Fruit fly (Drosophila melanogaster): ENCODE measurements around the gene CG8500.

The CG8500 gene

DNA sequence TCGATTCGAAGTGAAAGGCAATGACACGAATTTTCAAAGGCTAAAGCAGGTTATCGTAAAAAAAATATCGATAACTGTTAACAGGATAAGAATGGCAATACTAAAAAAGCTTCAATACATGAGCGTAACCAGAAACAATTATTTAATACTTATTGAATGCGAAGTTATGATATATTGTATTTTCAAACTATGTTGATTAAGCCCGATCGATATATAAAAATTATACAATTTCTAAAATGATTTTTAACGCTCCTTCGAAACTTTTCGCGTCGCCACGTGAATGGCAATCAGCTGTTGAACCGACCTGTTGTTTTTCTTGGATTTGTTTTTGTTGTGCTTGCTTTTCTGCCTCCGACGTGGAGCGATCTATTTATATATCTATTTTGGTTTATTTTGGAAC lies 28.3 kb upstream of the CG8500 start, which contains the start of the genes Alg12 and Rpt3R:
Alg12 (plus strand) TSS at position 305 of the 400 bp plus-strand sequence.
Rpt3R (minus strand) TSS at position 324 of the 400 bp plus-strand sequence.
- TF ChIP-seq Sin3A (optimal IDR thresholded peaks at IDR 0.05) = no peak
- no peak for TF ChIP-seq insv (optimal IDR thresholded peaks at IDR 0.05)
- no peak for TF ChIP-seq ttk (optimal IDR thresholded peaks at IDR 0.05)
- TF ChIP-seq h (optimal IDR thresholded peaks at IDR 0.05) = no peak
- TF ChIP-seq psq (optimal IDR thresholded peaks at IDR 0.05) = no peak
- no peak for TF ChIP-seq Myc (optimal IDR thresholded peaks at IDR 0.05)

DNA sequence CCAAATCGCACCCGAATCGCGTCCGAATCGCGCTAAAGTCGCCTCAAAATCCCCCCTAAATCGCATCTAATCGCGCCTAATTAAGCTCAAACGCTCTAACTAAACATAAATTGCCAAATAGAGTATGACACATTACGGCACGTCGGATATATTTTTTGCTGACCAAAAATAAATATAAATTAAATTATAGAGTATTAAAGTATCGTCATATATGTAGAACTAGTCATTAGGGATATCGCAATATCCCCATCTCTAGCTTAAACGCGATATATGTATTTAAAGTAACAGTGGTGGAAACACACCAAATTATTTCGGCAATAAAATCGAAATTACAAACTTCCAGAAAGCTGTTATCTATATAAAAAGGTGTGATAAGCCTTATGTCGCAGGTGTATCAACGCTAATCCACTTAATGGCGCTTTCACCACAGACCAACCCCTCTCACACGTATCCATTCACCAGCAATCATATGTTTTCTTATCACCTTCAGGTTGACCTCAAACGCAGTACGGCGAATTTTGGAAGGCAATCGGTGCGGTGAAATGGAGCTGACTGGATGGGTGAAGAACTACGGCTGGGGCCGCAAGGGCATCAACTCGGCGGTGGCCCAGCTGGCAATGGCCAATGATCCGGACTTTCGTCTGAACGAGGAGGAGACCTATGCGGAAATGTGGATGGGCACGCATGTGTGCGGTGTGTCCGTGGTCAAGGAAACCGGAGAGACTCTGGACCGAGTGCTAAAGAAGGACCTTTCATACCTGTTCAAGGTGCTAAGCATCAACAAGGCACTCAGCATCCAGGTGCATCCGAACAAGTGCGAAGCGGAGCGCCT lies 24.9 kb upstream of the CG8500 start, which contains the start of gene Mpi:
Mpi (plus strand) TSS at position 263 of the 832 bp plus-strand sequence.
- TF ChIP-seq ttk (optimal IDR thresholded peaks at IDR 0.05) (no peak), insv (optimal IDR thresholded peaks at IDR 0.05) (no peak)

DNA sequence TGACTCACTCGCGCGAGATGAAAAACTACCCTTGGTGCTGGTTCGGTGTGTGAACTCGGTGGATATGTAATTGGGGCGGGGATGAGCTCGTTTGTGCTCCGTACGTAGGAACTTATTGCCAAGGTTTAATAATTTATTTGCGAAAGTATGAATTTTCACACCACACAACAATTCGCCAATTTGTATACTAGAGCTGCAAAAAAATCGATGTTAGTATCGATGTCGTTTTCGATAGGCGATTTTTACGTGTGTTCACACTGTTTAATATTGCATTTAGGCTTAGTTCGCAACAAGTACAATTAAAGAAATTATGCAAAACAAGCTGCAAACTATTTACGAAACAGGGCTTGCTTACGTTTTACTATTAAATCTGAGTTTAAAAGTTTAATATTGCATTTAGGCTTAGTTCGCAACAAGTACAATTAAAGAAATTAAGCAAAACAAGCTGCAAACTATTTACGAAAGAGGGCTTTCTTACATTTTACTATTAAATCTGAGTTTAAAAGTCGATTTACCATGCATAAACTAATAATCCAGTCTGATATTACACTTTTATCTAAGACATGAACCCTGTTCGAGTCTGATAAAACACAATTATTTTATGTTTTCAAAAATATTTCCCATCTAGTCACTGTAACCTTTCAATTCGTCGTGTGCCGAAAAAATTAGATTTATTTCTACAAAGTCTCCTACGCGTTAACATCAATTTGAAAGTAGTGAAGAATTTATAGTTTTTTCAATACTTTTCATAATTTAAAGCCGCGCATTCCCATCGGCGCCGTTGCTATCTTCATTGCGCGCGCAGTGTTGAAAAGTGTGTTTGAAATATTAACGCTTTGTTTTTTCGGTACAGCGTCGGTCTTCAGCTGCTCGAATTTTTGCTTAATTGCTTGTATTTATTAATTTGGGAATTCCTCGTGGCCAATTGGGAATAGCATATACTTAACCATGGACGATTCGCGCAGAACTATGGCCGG lies 21.2 kb upstream of the CG8500 start, which contains the start of the genes Snap24 and CG8478:
Snap24 (minus strand) TSS at position 196 of the 977 bp plus-strand sequence.
CG8478 (plus strand) TSS at position 696 of the 977 bp plus-strand sequence.
- TF ChIP-seq insv (optimal IDR thresholded peaks at IDR 0.05) (no peak), ttk (optimal IDR thresholded peaks at IDR 0.05) (no peak), Myc (optimal IDR thresholded peaks at IDR 0.05) (no peak), psq (optimal IDR thresholded peaks at IDR 0.05) (no peak), Sin3A (optimal IDR thresholded peaks at IDR 0.05) (no peak), h (optimal IDR thresholded peaks at IDR 0.05) (no peak)

DNA sequence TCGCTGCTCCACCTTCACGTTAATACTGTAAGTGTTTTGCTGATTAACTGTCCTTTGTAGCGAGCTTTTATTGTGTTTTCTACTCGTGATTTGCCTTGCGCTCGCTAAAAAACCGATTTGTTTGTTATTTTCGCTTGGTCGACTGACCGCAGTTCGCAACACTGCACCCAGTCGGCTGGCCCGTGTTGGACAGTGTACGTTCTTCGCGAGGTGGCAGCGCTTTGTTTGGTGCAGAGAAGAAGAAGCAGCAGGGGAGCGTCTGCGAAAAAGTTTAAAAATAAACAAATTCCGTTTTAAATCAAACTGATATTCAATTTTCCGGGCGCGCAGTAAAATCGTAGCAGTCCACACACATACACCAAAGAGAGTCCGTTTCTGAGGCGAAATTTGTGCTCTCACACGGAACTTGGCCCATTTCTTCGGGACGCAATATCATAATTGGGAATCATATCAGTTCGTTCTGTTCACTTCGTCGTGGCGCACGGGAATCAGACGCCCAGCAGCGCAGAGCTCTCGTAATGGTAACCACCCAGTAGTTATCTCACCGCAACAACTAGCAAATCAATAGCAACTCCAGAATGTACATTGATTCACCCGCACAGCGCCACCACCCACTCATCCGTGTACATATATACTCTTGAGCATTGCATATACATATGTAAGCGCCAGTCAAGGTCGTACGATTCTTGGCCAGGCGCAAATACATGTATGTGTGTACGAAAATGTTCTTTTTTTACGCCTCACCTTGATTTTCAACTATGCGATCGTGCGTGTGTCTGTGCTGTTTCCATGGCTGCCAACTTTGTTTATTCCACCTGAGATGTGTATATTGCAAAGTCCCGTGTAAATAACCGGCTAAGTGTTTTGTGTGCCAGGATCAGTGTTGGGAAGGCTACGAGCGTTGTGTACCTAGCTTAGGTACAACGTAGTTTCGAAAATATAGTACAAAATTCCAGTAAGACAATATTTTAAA lies 16.5 kb upstream of the CG8500 start, which contains the start of gene Naa80:
Naa80 (plus strand) TSS at position 215 of the 973 bp plus-strand sequence.
- TF ChIP-seq Myc (optimal IDR thresholded peaks at IDR 0.05) = no peak
- TF ChIP-seq insv (optimal IDR thresholded peaks at IDR 0.05) = no peak
- TF ChIP-seq ttk (optimal IDR thresholded peaks at IDR 0.05) = no peak
- TF ChIP-seq Sin3A (optimal IDR thresholded peaks at IDR 0.05) = no peak
- no peak for TF ChIP-seq psq (optimal IDR thresholded peaks at IDR 0.05)
- TF ChIP-seq h (optimal IDR thresholded peaks at IDR 0.05) = no peak

DNA sequence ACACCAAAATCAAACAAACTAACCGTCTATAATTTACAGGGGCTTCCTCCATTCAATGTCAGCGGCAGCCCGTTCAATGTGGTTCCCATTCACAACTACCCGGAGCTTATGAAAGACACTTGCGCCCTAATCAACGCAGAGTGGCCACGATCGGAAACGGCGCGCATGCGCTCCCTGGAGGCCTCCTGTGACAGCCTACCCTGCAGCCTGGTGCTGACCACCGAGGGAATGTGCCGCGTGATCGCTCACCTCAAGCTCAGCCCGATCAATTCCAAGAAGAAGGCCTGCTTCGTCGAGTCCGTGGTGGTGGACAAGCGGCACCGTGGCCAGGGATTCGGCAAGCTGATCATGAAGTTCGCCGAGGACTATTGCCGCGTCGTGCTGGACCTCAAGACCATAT lies 15.6 kb upstream of the CG8500 start, which contains the start of gene MED6:
MED6 (minus strand) TSS at position 101 of the 400 bp plus-strand sequence.
- no peak for TF ChIP-seq ttk (optimal IDR thresholded peaks at IDR 0.05)
- no peak for TF ChIP-seq insv (optimal IDR thresholded peaks at IDR 0.05)
- TF ChIP-seq psq (optimal IDR thresholded peaks at IDR 0.05) = no peak
- TF ChIP-seq h (optimal IDR thresholded peaks at IDR 0.05) = no peak
- TF ChIP-seq Sin3A (optimal IDR thresholded peaks at IDR 0.05) = no peak
- TF ChIP-seq Myc (optimal IDR thresholded peaks at IDR 0.05) = no peak

DNA sequence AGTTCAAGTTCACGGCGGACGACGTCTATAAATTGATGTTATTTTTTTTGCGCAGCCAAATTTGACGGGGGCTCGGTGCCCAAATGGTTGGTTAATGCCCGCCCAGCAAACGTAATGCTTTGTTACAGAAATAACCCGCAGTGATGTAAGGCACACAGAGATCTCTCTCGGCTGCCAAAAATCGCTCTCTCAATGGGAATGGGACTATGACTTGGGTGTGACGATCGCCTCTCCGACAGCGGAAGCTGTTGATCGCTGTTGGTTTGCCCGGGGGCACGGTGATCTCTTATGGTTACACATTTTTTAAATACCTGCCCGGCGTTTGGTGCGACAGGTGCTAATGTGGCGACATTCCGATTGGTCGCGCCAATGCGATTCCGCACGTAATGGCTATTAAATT lies 14.3 kb upstream of the CG8500 start:
- TF ChIP-seq ttk (optimal IDR thresholded peaks at IDR 0.05) = no peak
- TF ChIP-seq Myc (optimal IDR thresholded peaks at IDR 0.05) = no peak
- TF ChIP-seq psq (optimal IDR thresholded peaks at IDR 0.05) = no peak
- TF ChIP-seq h (optimal IDR thresholded peaks at IDR 0.05) = no peak
- TF ChIP-seq insv (optimal IDR thresholded peaks at IDR 0.05) = no peak
- no peak for TF ChIP-seq Sin3A (optimal IDR thresholded peaks at IDR 0.05)

DNA sequence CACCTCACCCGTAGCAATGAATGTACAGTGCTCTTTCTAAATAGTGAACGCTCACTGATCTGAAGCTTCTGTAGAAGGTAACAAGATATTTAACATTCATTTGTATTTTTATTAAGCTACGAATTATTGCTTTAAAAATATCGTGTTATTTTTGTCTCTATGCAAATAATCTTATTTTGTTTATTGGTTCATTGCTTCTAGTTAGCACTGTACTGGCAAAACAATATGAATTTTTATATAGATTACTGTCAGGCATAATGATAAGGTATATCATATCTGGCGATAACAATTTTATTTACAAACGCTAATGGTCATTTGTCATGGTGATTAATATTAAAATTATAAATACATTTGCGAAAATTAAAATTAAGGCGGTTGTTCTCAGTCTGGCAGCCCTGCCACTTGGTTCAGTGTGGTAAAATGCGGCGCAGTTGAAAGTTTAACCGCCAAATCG lies 12.9 kb upstream of the CG8500 start, which contains the start of gene CG9471:
CG9471 (minus strand) TSS at position 24 of the 454 bp plus-strand sequence.
- TF ChIP-seq Myc (optimal IDR thresholded peaks at IDR 0.05) (no peak), psq (optimal IDR thresholded peaks at IDR 0.05) (no peak), ttk (optimal IDR thresholded peaks at IDR 0.05) (no peak), Sin3A (optimal IDR thresholded peaks at IDR 0.05) (no peak), insv (optimal IDR thresholded peaks at IDR 0.05) (no peak), h (optimal IDR thresholded peaks at IDR 0.05) (no peak)

DNA sequence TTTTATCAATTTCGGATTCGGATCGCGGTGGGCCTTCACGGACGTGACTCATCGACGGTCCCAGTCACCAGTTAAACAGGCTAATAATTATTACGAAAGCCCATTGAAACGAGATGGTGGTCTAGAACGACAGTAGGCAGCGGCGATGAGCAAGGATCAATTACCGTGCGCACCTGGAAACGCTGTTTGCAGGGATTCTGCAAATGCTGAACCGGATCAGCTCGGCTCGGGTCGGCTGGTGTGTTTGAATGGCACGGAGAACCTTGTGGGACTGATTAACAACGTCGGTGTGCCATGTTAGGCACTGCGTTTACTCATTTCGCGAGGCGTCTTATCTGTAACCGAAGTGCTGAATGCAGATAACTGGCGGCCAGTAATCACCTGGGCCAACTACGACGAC lies 10.3 kb upstream of the CG8500 start, which contains the start of gene Whamy:
Whamy (minus strand) TSS at position 273 of the 400 bp plus-strand sequence.
- TF ChIP-seq h (optimal IDR thresholded peaks at IDR 0.05) = no peak
- no peak for TF ChIP-seq ttk (optimal IDR thresholded peaks at IDR 0.05)
- TF ChIP-seq insv (optimal IDR thresholded peaks at IDR 0.05) = no peak
- TF ChIP-seq Sin3A (optimal IDR thresholded peaks at IDR 0.05) = no peak
- TF ChIP-seq psq (optimal IDR thresholded peaks at IDR 0.05) = no peak
- no peak for TF ChIP-seq Myc (optimal IDR thresholded peaks at IDR 0.05)

DNA sequence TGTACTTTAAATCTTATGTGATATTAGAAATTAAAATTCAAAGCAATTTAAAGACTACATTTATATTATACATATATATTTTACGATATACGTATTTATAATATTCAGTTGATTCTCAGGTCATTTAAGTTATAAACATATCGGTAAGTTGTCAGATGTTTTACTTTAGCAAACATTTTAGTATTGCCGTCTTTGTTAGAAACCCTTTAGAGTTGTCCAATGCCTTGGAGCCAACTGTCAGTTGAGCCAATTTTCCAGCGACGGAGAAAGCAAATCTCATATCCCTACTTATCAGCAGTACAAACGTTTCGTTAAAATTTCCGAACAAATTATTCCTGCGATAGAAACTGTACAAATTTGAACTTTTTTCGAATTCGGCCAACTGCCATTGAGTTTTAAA lies 9.6 kb upstream of the CG8500 start, which contains the start of gene topi:
topi (plus strand) TSS at position 301 of the 400 bp plus-strand sequence.
- no peak for TF ChIP-seq Sin3A (optimal IDR thresholded peaks at IDR 0.05)
- TF ChIP-seq h (optimal IDR thresholded peaks at IDR 0.05) = no peak

DNA sequence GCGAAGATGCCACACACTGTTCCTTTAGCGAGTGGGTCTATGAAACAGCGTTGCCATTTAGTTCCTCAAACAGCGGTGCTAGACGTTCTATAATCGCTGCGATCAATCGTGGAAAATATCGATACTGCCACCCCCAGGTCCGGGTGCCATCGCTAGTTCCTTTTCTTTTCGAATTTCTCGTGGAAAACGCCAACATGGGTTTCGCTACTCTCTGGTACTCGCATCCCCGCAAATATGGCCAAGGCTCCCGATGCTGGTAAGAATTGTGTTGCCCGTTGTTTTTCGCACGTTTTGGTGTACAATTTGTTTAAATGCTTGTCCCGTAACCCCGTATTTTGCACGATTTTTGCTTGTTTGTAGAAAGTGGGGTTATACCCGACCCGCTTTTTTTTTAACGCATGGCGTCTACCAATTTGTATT lies 6.5 kb upstream of the CG8500 start, which contains the start of gene RpS29:
RpS29 (plus strand) TSS at position 102 of the 420 bp plus-strand sequence.
- TF ChIP-seq insv (optimal IDR thresholded peaks at IDR 0.05) (no peak), h (optimal IDR thresholded peaks at IDR 0.05) (no peak), Sin3A (optimal IDR thresholded peaks at IDR 0.05) (no peak), psq (optimal IDR thresholded peaks at IDR 0.05) (no peak), Myc (optimal IDR thresholded peaks at IDR 0.05) (no peak), ttk (optimal IDR thresholded peaks at IDR 0.05) (no peak)

All from Kc167 (cell line).